Fruit fly (Drosophila melanogaster) whole organism, embryonic: ENCODE data around the gene CG31949.

Experiments used
- CG11247 ChIP-seq: fragments of 200-800 bp; sonication (Bioruptor generic); IDR thresholded peaks from 2 replicates; pipeline ENCODE4 v1.3.6; 2022; ENCODE audit warnings: missing biosample characterization, missing genetic modification characterization
- CG3065 ChIP-seq: fragments of 200-800 bp; sonication (Bioruptor generic); optimal IDR thresholded peaks from 2 replicates; lab custom pipeline; 2016; ENCODE audit warnings: missing biosample characterization, missing genetic modification characterization
- CG31441 ChIP-seq: fragments of 200-800 bp; sonication (Bioruptor generic); IDR thresholded peaks from 2 replicates; pipeline ENCODE4 v1.3.6; 2022; ENCODE audit warnings: missing biosample characterization, missing genetic modification characterization
- Doc3 ChIP-seq: fragments of 200-800 bp; sonication (Bioruptor generic); IDR thresholded peaks from 3 replicates; pipeline ENCODE4 v1.3.6; 2022; ENCODE audit warnings: missing biosample characterization, missing genetic modification characterization; ENCODE audit not compliant: partially characterized antibody
- H15 ChIP-seq: fragments of 200-800 bp; sonication (Bioruptor generic); IDR thresholded peaks from 3 replicates; pipeline ENCODE4 v1.3.6; 2022; ENCODE audit warnings: missing biosample characterization, missing genetic modification characterization
- Mad ChIP-seq: fragments of 200-800 bp; sonication (Bioruptor generic); optimal IDR thresholded peaks from 2 replicates; lab custom pipeline; 2016; ENCODE audit warnings: missing biosample characterization, missing genetic modification characterization
- eyg ChIP-seq: fragments of 200-800 bp; sonication (Bioruptor generic); optimal IDR thresholded peaks from 3 replicates; lab custom pipeline; 2016; ENCODE audit warnings: missing biosample characterization, missing genetic modification characterization
- ftz-f1 ChIP-seq: fragments of 200-800 bp; sonication (Bioruptor generic); optimal IDR thresholded peaks from 2 replicates; lab custom pipeline; 2016; ENCODE audit warnings: missing biosample characterization, missing genetic modification characterization
- sens ChIP-seq: fragments of 200-800 bp; sonication (Bioruptor generic); peaks from one replicate; lab custom pipeline; 2016; ENCODE audit warnings: missing biosample characterization, missing genetic modification characterization
- sob ChIP-seq: fragments of 200-800 bp; sonication (Bioruptor generic); IDR thresholded peaks from 2 replicates; pipeline ENCODE4 v1.3.6; 2022; ENCODE audit warnings: missing biosample characterization, missing genetic modification characterization

- TF ChIP-seq CG11247 (GFP tag; lab: Robert Waterston, UW) (no peak), sens (GFP tag; lab: Kevin White, UChicago) (no peak), Doc3 (GFP tag; lab: Robert Waterston, UW) (no peak), eyg (GFP tag; lab: Kevin White, UChicago) (no peak), ftz-f1 (GFP tag; lab: Kevin White, UChicago) (no peak), H15 (GFP tag; lab: Robert Waterston, UW) (no peak), sob (GFP tag; lab: Robert Waterston, UW) (no peak), Mad (GFP tag; lab: Kevin White, UChicago) (no peak), CG3065 (GFP tag; lab: Kevin White, UChicago) (no peak), CG31441 (GFP tag; lab: Robert Waterston, UW) (no peak)
Measured at dm6 chr2L:2284863-2285262, 15.0 kb upstream of the CG31949 start, which contains the start of gene CG4271.
